Fruit fly (Drosophila melanogaster) S2 (cell line): ENCODE results near the gene shf.

Experiments used
- CG8478 ChIP-seq: fragments of >200 bp; optimal IDR thresholded peaks from 2 replicates; lab custom pipeline; 2018
- CTCF ChIP-seq, 2 experiments: fragments of >200 bp; optimal IDR thresholded peaks; 2 replicates each; lab custom pipeline; 2018

shf gene

DNA sequence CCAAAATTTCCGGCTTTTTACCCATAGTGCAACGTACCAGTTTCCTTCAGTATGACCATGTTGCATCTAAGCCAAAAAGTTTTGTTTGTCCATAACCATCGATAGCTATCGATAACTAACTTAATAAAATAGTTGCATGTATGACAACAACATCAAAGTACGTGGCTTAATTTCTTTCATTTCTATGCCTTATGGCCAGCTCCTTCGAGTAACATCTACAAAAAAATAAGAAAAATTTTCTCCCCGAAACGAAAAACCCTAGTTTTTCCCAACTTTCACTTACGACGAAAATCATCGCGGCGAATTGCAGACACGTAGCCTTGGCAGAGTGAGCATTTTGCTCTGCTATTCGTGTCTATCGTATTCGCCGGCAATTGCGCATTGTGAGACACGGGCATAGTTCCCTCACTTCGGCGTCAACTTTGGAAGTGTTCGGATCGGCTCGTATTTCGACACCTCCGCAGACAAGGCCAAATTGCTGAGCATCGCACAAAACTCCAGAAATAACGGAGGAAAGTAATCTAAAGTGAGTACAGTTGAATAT lies 23.2 kb downstream of the shf start, which contains the start of gene sov:
sov (plus strand) TSS at position 148 of the 544 bp plus-strand sequence.
- no peak for TF ChIP-seq CG8478 (lab: Kevin White, UChicago)

DNA sequence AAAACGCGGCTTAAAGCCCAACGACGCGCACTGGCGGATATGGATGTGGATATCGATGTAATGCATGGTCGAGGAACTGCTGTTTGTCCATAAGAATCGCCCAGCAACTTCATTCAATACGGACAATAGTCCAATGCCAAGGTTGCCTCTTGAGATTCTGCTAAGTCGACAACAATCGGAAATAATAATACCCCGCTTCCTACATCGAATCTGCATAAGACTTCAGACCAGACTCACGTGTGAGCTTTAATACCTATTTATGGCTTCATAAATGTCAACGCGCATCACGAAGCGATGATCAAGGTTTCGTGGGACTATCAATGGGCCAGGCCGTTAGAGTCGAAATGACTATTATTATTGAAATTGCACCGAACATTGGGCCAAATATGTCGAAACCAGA lies 27.5 kb downstream of the shf start:
- TF ChIP-seq CG8478 (lab: Kevin White, UChicago) (no peak), CTCF (optimal IDR thresholded peaks at IDR 0.05; lab: Kevin White, UChicago) (no peak)

dm6 chrX:6747244-6747643 lies 32.2 kb downstream of the shf start, which contains the start of gene CG14439:
Gene CG14439 (plus strand): TSS chrX:6747544.
- TF ChIP-seq CTCF (optimal IDR thresholded peaks at IDR 0.05; lab: Kevin White, UChicago): no peak
- TF ChIP-seq CG8478 (lab: Kevin White, UChicago): no peak

DNA sequence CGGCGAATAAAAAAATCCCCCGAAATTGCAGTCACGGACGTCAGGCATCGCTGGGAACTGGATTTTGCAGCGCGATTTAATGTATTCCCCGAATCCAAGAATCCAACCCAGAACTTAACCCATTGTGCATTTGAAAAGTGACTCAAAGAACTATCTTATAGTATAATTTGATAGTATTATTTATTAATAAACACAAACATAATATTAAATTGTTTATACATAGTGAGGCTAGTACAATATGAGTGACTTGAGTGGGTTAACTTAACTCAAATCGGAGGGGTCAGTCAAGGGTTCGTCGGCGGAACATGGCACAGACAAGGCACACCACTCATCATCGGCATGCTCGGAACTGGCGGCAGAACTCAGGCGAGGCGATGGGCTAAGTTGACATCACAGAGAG lies 33.2 kb downstream of the shf start:
- no peak for TF ChIP-seq CTCF (optimal IDR thresholded peaks at IDR 0.05; lab: Kevin White, UChicago)
- no peak for TF ChIP-seq CG8478 (lab: Kevin White, UChicago)

DNA sequence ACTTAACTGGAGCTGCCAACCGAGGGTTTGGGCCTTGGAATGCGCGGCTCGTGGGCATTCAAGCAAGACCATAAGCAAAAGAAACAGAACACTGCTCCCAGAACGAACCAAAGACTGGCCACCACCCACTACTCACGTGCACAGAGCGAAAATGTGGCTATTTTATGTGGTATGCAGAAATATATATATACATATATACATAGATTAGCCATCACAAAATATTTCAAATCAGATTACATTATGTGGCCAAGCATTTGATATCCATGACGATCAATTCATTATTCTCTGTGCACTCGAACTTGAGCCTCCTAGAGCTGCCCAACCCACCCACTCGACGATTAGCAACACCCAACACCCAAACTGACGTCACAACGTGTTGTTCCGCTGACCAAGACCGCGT lies 33.9 kb downstream of the shf start:
- TF ChIP-seq CTCF (optimal IDR thresholded peaks at IDR 0.05; lab: Kevin White, UChicago) (no peak), CG8478 (lab: Kevin White, UChicago) (no peak)

DNA sequence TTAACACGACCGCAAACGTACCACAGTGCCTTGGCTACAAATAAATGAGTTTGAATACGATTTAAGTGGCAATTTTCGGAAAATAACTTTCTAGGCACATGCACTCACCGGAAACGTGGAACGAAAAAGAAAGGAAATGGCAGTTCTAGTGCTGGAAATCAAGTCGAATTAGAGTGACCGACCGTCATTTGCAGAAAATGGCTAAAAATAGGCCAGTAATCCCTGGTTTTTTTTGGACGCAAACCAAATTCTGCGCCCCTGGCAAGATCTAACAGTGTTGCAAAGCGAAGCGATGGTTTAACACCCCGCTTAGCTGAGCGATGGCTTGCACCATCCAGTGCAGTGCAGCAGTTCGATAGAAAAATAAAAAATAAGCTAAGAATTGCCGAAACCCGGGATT lies 35.4 kb downstream of the shf start, which contains the start of gene RpL17:
RpL17 (minus strand) TSS at position 151 of the 400 bp plus-strand sequence.
- TF ChIP-seq CG8478 (lab: Kevin White, UChicago) (no peak), CTCF (optimal IDR thresholded peaks at IDR 0.05; lab: Kevin White, UChicago) (peak; percentile 67 to 69)

- no peak for TF ChIP-seq CG8478 (lab: Kevin White, UChicago)
These were observed 36.3 kb downstream of the shf start for dm6 chrX:6743192-6743591.

- TF ChIP-seq CG8478 (lab: Kevin White, UChicago) (no peak), CTCF (optimal IDR thresholded peaks at IDR 0.05; lab: Kevin White, UChicago) (peak; percentile 65 to 70)
These were observed 38.3 kb downstream of the shf start for dm6 chrX:6741184-6741586.

DNA sequence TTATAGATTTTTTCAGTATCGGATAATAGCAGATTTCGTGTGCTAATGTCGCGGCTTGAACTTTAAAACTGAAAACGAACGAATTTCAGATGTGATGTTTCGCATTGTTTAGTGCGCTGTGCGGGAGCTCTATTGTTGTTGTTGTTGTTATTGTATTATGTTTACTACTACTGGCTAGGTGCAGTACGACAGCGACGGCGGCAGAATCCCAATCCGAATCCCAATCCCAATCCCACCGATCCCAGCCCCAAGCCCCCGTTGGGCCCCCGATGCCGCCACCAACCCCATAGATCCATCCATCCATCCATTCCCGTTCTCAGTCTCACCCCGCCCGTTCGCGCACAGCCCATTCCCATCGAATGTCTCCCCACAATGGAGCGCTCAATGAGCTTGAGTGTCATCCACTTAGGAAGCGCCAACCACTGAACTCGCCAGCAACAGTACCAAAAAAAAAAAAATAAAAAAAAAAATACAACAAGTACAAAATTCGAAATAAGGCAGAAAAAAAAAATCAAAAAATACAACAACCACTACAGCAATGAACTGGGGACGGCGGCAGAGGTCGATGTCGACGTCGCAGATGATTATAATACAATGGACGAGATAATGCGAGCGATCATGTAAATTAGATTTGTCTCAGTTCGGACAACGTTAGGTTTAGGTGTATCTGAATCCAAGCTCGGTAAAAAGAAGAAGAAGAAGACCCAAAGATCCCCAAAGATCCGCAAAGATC lies 39.4 kb downstream of the shf start, which contains the start of gene CG3168:
CG3168 (minus strand) TSS at position 51 of the 733 bp plus-strand sequence.
- no peak for TF ChIP-seq CTCF (optimal IDR thresholded peaks at IDR 0.05; lab: Kevin White, UChicago)
- no peak for TF ChIP-seq CG8478 (lab: Kevin White, UChicago)

DNA sequence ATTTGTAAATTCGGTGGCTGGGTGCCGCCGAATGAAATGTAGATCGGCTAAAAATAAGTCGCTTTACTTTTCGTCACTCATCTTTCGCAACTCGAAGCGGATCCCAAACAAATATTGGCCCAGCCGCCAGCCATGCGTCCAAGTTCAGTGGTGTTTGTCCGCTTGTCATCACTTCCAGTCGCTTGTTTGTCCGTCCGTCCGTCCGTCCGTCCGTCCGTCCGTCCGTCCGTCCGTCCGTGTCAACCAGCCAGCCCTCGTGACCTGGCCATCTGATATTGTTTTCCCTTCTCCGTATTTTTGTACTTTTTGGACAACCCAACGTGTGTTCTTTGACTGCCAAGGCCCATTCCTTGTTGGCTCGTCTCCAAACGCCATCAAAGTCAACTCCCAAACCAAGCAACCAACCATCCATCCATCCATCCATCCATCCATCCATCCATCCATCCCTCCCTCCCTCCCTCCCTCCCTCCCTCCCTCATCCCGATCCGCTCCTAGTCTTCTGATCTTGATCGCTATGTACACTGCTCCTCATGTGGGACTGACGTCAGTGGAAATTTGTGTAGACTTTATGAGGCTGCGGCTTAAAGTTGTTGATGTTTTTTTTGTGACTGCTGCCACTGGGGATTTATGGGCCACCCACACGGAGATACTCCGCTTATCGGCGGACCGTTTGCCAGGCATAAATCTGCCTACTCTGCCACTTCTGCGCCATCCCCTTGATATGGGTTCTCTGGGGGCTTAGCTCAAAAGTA lies 46.0 kb downstream of the shf start:
- no peak for TF ChIP-seq CG8478 (lab: Kevin White, UChicago)
- no peak for TF ChIP-seq CTCF (optimal IDR thresholded peaks at IDR 0.05; lab: Kevin White, UChicago)

dm6 chrX:6730600-6731259 lies 48.7 kb downstream of the shf start:
- TF ChIP-seq CTCF (optimal IDR thresholded peaks at IDR 0.05; lab: Kevin White, UChicago): no peak
- TF ChIP-seq CG8478 (lab: Kevin White, UChicago): no peak

dm6 chrX:6728597-6729158 lies 50.8 kb downstream of the shf start:
- TF ChIP-seq CTCF (optimal IDR thresholded peaks at IDR 0.05; lab: Kevin White, UChicago) (peak; percentile 82 to 87), CG8478 (lab: Kevin White, UChicago) (no peak)

dm6 chrX:6726758-6727490 lies 52.5 kb downstream of the shf start:
- TF ChIP-seq CG8478 (lab: Kevin White, UChicago) (no peak), CTCF (optimal IDR thresholded peaks at IDR 0.05; lab: Kevin White, UChicago) (no peak)
